Worm (Caenorhabditis elegans): ENCODE data around the gene T28A11.2.

T28A11.2 gene

DNA sequence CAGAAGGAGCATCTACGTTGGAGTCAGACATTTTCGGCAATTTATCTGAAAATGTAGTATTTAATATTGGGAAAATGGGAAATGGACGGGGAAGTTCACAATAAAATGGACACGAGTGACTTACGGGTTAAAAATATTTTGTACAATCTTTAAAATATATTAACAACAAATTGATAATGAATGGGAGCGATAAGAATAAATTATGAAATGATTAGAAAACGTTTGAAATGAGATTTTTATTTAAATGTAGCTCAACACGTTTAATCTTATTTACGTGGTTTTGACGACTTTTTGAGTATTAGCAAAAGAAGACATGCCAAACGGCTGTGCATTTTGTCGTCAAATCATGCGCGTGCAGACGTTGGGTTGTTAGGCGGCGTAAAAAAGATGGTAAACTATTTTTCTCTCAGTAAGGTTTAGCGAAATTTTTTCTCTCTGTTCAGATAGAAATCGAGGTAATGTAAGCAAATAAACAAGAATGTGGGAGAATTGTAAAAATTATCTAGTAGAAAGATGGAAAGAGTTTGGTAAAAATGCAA lies 2.0 kb upstream of the T28A11.2 start, which contains the start of gene fbxa-64 (continued):
- TF ChIP-seq lsy-2 (tag; optimal IDR thresholded peaks at IDR 0.05) = no peak
- TF ChIP-seq tag-97 (GFP tag; IDR thresholded peaks at IDR 0.05) = no peak
- no peak for TF ChIP-seq Y105C5A.15 (GFP tag; IDR thresholded peaks at IDR 0.05)

DNA sequence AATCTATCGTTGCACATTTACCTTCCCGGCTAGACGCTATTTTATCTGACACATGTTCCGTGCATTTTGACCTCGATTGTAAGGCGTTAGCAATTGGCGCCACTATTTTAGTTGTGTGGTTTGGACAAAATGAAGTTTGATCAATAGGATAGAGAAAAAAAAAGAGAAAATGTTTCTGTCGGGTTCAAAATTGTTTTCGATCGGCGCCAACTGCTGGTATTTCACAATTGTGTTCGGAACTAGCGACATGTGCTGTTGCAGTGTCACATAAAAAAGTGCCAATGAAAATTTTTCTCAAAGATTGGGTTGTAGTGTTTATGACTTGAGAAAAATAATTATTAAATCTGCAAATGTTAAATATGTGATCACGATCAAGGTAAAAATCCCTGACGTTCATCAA lies 1.0 kb upstream of the T28A11.2 start:
- no peak for TF ChIP-seq nhr-25 (tag; optimal IDR thresholded peaks at IDR 0.05; ENCODE audit: borderline replicate concordance, insufficient read depth)
- no peak for TF ChIP-seq mep-1 (tag; optimal IDR thresholded peaks at IDR 0.05)
- TF ChIP-seq nhr-102 (tag; optimal IDR thresholded peaks at IDR 0.05) = no peak
- no peak for TF ChIP-seq aly-2 (tag; optimal IDR thresholded peaks at IDR 0.05)
- TF ChIP-seq daf-16 (GFP tag; optimal IDR thresholded peaks at IDR 0.05) = peak in 1 of 2 experiments; percentile 86
- no peak for TF ChIP-seq daf-16 (tag; optimal IDR thresholded peaks at IDR 0.05)
- TF ChIP-seq daf-12 (tag; optimal IDR thresholded peaks at IDR 0.05) = no peak
- no peak for TF ChIP-seq F26F4.8 (GFP tag; conservative IDR thresholded peaks at IDR 0.05)
- no peak for TF ChIP-seq ceh-20 (GFP tag; IDR thresholded peaks at IDR 0.05)
- TF ChIP-seq mxl-2 (GFP tag; conservative IDR thresholded peaks at IDR 0.05) = no peak
- TF ChIP-seq Y105C5A.15 (GFP tag; IDR thresholded peaks at IDR 0.05) = no peak
- TF ChIP-seq aha-1 (tag) = peak; percentile 35
- peak; percentile 40 for TF ChIP-seq dmd-6 (GFP tag; IDR thresholded peaks at IDR 0.05)
- no peak for TF ChIP-seq nhr-77 (tag; optimal IDR thresholded peaks at IDR 0.05)
- no peak for TF ChIP-seq R02D3.7 (tag; optimal IDR thresholded peaks at IDR 0.05)
- no peak for TF ChIP-seq nhr-48 (tag; optimal IDR thresholded peaks at IDR 0.05)
- no peak for TF ChIP-seq lin-13 (GFP tag; optimal IDR thresholded peaks at IDR 0.05)
- no peak for TF ChIP-seq daf-19 (GFP tag; conservative IDR thresholded peaks at IDR 0.05)
- TF ChIP-seq hmg-1.1 (GFP tag; IDR thresholded peaks at IDR 0.05) = no peak
- no peak for TF ChIP-seq spr-3 (GFP tag; optimal IDR thresholded peaks at IDR 0.05)
- TF ChIP-seq dmd-9 (GFP tag; IDR thresholded peaks at IDR 0.05) = no peak
- no peak for TF ChIP-seq D1046.2 (GFP tag; IDR thresholded peaks at IDR 0.05)
- peak; percentile 54 for TF ChIP-seq hlh-11 (tag; optimal IDR thresholded peaks at IDR 0.05)
- TF ChIP-seq zip-2 (tag; optimal IDR thresholded peaks at IDR 0.05) = no peak
- peak; percentile 10 for TF ChIP-seq nhr-28 (tag; optimal IDR thresholded peaks at IDR 0.05)

DNA sequence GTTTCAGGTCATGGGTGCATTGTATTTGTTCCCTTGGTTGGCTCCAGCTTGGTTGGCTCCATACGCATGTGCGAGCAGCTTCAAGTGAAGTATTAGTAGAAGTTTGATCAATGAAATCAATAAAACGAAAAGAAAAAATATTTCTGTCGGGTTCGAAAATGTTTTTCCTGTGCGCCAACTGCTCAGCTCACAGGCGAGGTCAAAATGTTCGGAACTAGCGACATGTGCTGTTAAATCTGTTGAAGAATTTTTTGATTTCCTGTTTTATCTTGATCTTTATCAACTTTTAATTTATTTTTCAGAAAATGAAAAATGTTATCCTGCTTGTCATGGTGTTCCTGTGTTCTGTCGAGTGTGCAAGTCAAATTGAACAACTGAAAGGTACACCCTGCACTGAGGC lies 1.3 kb downstream of the T28A11.2 start, which contains the start of gene T28A11.25:
T28A11.25 (plus strand) TSS at position 301 of the 400 bp plus-strand sequence.
- TF ChIP-seq zfp-2 (tag; optimal IDR thresholded peaks at IDR 0.05) (no peak), daf-16 (GFP tag; optimal IDR thresholded peaks at IDR 0.05) (peak in 1 of 2 experiments; percentile 33), daf-16 (tag; optimal IDR thresholded peaks at IDR 0.05) (no peak)

DNA sequence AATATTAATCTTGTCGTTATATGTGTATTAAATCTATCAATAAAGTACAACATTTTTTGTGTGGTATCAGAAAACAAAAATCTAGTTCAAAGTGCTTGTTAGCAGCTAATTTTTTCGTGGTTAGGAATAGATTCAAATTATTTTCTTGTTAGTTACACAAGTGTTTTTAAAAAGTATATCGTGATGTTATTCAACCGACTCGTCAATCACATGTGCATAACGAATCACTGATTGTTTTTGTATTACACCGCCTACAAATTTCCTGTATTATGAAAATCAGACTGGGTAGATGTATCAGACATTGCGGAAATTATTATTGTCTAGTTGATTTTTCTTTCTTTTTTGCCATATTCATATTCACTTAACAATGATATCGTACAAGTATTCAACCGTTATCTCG lies 2.8 kb downstream of the T28A11.2 start, which contains the start of gene str-64:
str-64 (plus strand) TSS at position 301 of the 400 bp plus-strand sequence.
- TF ChIP-seq spr-1 (tag; optimal IDR thresholded peaks at IDR 0.05) = no peak
- TF ChIP-seq unc-62 (GFP tag; optimal IDR thresholded peaks at IDR 0.05 in 1 of 2) = peak in 1 of 2 experiments; percentile 73
- TF ChIP-seq unc-62 (tag; optimal IDR thresholded peaks at IDR 0.05) = no peak
- peak; percentile 18 for TF ChIP-seq aha-1 (tag)

DNA sequence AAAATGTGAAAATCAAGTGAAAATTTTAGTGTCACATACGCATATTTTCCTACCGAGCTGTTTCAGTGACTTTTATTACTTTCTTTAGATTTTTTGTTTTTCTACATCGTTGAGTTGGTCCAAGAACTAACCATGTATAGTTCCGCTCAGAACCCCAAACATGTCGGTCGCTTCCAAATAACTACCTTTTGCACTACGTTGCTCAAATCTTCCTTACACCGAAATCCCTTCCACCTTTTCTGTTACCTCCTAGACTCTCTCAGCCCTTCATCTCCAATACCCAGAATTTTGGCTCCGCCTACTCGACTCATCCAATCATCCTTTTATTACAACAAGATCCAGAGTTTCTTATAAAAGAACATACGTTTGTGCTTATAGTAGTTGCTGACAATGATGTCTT lies 4.5 kb downstream of the T28A11.2 start, which contains the start of gene F35F10.5:
F35F10.5 (plus strand) TSS at position 301 of the 400 bp plus-strand sequence.
- TF ChIP-seq dpl-1 (GFP tag; optimal IDR thresholded peaks at IDR 0.05) = no peak
- TF ChIP-seq set-16 (GFP tag; IDR thresholded peaks at IDR 0.05) = no peak
- peak; percentile 49 for TF ChIP-seq aha-1 (tag)
- TF ChIP-seq ZK337.2 (GFP tag; IDR thresholded peaks at IDR 0.05) = 0 out of 2 replicates have a peak, but pooled peaks have one; percentile 24
- no peak for TF ChIP-seq duxl-1 (tag; optimal IDR thresholded peaks at IDR 0.05; ENCODE audit: poor library complexity)
- TF ChIP-seq unc-62 (GFP tag; optimal IDR thresholded peaks at IDR 0.05 in 1 of 2) = peak in 1 of 2 experiments; percentile 25
- TF ChIP-seq unc-62 (tag; optimal IDR thresholded peaks at IDR 0.05) = no peak

Data from whole organism, L4 larva.